Fruit fly (Drosophila melanogaster) whole organism, embryonic: ENCODE measurements around the gene CG14401.

Source experiments
- Atf3 ChIP-seq: fragments of 200-800 bp; sonication (Bioruptor generic); optimal IDR thresholded peaks from 3 replicates; lab custom pipeline; 2016; ENCODE audit warnings: missing biosample characterization, missing genetic modification characterization
- CG10321 ChIP-seq: fragments of 200-800 bp; sonication (Bioruptor generic); IDR thresholded peaks from 2 replicates; pipeline ENCODE4 v1.3.6; 2022; ENCODE audit warnings: missing biosample characterization, missing genetic modification characterization
- CG12219 ChIP-seq: fragments of 200-800 bp; sonication (Bioruptor generic); optimal IDR thresholded peaks from 3 replicates; lab custom pipeline; 2018; ENCODE audit warnings: missing biosample characterization, mild to moderate bottlenecking, missing genetic modification characterization
- CG1529 ChIP-seq: fragments of 200-800 bp; sonication (Bioruptor generic); optimal IDR thresholded peaks from 3 replicates; lab custom pipeline; 2018; ENCODE audit warnings: missing biosample characterization, missing genetic modification characterization
- CG15514 ChIP-seq: fragments of 200-800 bp; sonication (Bioruptor generic); optimal IDR thresholded peaks from 3 replicates; lab custom pipeline; 2017; ENCODE audit warnings: missing biosample characterization, missing genetic modification characterization, mild to moderate bottlenecking, moderate library complexity, missing genetic modification reagents
- CG1647 ChIP-seq: fragments of 200-800 bp; sonication (Bioruptor generic); optimal IDR thresholded peaks from 3 replicates; lab custom pipeline; 2016; ENCODE audit warnings: missing biosample characterization, missing genetic modification characterization
- CG16863 ChIP-seq: fragments of 200-800 bp; sonication (Bioruptor generic); optimal IDR thresholded peaks from 3 replicates; lab custom pipeline; 2016; ENCODE audit warnings: missing biosample characterization, missing genetic modification characterization
- CG17361 ChIP-seq: fragments of 200-800 bp; sonication (Bioruptor generic); IDR thresholded peaks from 3 replicates; pipeline ENCODE4 v1.3.6; 2022; ENCODE audit warnings: missing biosample characterization, missing genetic modification characterization
- CG17829 ChIP-seq: fragments of 200-800 bp; optimal IDR thresholded peaks from 2 replicates; lab custom pipeline; 2019; ENCODE audit warnings: missing biosample characterization, mild to moderate bottlenecking, missing genetic modification characterization, moderate library complexity
- CG2889 ChIP-seq: fragments of 200-800 bp; sonication (Bioruptor generic); IDR thresholded peaks from 3 replicates; pipeline ENCODE4 v1.3.6; 2022; ENCODE audit warnings: missing biosample characterization, missing genetic modification characterization
- CG34224 ChIP-seq: fragments of 200-800 bp; sonication (Bioruptor generic); IDR thresholded peaks from 3 replicates; pipeline ENCODE4 v1.3.6; 2022; ENCODE audit warnings: missing biosample characterization, missing genetic modification characterization; ENCODE audit not compliant: partially characterized antibody
- CG3726 ChIP-seq: fragments of 200-800 bp; sonication (Bioruptor generic); IDR thresholded peaks from 3 replicates; pipeline ENCODE4, ENCODE4 v1.3.6; 2022; ENCODE audit warnings: missing biosample characterization, missing genetic modification characterization
- CG4854 ChIP-seq: fragments of 200-800 bp; sonication (Bioruptor generic); optimal IDR thresholded peaks from 2 replicates; lab custom pipeline; 2016; ENCODE audit warnings: missing biosample characterization, missing genetic modification characterization, inconsistent platforms
- CG5953 ChIP-seq: fragments of 200-800 bp; sonication (Bioruptor generic); IDR thresholded peaks from 2 replicates; pipeline ENCODE4 v1.3.6; 2022; ENCODE audit warnings: missing biosample characterization, missing genetic modification characterization
- CG6175 ChIP-seq: fragments of 200-800 bp; sonication (Bioruptor generic); IDR thresholded peaks from 3 replicates; pipeline ENCODE4 v1.3.6; 2022; ENCODE audit warnings: missing biosample characterization, missing genetic modification characterization
- CG6765 ChIP-seq: fragments of 200-800 bp; sonication (Bioruptor generic); optimal IDR thresholded peaks from 3 replicates; lab custom pipeline; 2017; ENCODE audit warnings: missing biosample characterization, mild to moderate bottlenecking, missing genetic modification characterization
- CG7928 ChIP-seq: fragments of 200-800 bp; sonication (Bioruptor generic); optimal IDR thresholded peaks from 2 replicates; lab custom pipeline; 2017; ENCODE audit warnings: missing biosample characterization, mild to moderate bottlenecking, missing genetic modification characterization
- CG9727 ChIP-seq: fragments of 200-800 bp; sonication (Bioruptor generic); optimal IDR thresholded peaks from 3 replicates; lab custom pipeline; 2017; ENCODE audit warnings: missing biosample characterization, mild to moderate bottlenecking, missing genetic modification characterization
- CG9876 ChIP-seq: fragments of 200-800 bp; sonication (Bioruptor generic); optimal IDR thresholded peaks from 2 replicates; lab custom pipeline; 2016; ENCODE audit warnings: missing biosample characterization, missing genetic modification characterization
- CHES-1-like ChIP-seq: fragments of 200-800 bp; sonication (Bioruptor generic); optimal IDR thresholded peaks from 2 replicates; lab custom pipeline; 2016; ENCODE audit warnings: missing biosample characterization, missing genetic modification characterization
- CoRest ChIP-seq: fragments of 200-800 bp; sonication (Bioruptor generic); optimal IDR thresholded peaks from 3 replicates; lab custom pipeline; 2018; ENCODE audit warnings: missing biosample characterization, mild to moderate bottlenecking, missing genetic modification characterization, moderate library complexity
- Dip3 ChIP-seq: fragments of 200-800 bp; sonication (Bioruptor generic); optimal IDR thresholded peaks from 3 replicates; lab custom pipeline; 2016; ENCODE audit warnings: missing biosample characterization, missing genetic modification characterization
- Fer1 ChIP-seq: fragments of 200-800 bp; sonication (Bioruptor generic); optimal IDR thresholded peaks from 2 replicates; lab custom pipeline; 2017; ENCODE audit warnings: missing biosample characterization, mild to moderate bottlenecking, missing genetic modification characterization
- GATAe ChIP-seq: fragments of 200-800 bp; sonication (Bioruptor generic); conservative IDR thresholded peaks from 2 replicates; pipeline ENCODE4 v1.3.6; 2022; ENCODE audit warnings: missing biosample characterization, missing genetic modification characterization
- Hmr ChIP-seq: fragments of 200-800 bp; sonication (Bioruptor generic); optimal IDR thresholded peaks from 3 replicates; lab custom pipeline; 2017; ENCODE audit warnings: mild to moderate bottlenecking, missing biosample characterization, missing genetic modification reagents, missing genetic modification characterization
- Lhr ChIP-seq: fragments of 200-800 bp; sonication (Bioruptor generic); optimal IDR thresholded peaks from 3 replicates; lab custom pipeline; 2017; ENCODE audit warnings: mild to moderate bottlenecking, missing biosample characterization, missing genetic modification reagents, missing genetic modification characterization
- MTF-1 ChIP-seq: fragments of 200-800 bp; sonication (Bioruptor generic); optimal IDR thresholded peaks from 2 replicates; lab custom pipeline; 2018; ENCODE audit warnings: missing biosample characterization, mild to moderate bottlenecking, missing genetic modification characterization, borderline replicate concordance
- Optix ChIP-seq: fragments of 200-800 bp; sonication (Bioruptor generic); IDR thresholded peaks from 3 replicates; pipeline ENCODE4 v1.3.6; 2022; ENCODE audit warnings: missing biosample characterization, missing genetic modification characterization
- Scr ChIP-seq: fragments of 200-800 bp; sonication (Bioruptor generic); IDR thresholded peaks from 2 replicates; pipeline ENCODE4 v1.3.6; 2022; ENCODE audit warnings: missing biosample characterization, missing genetic modification characterization; ENCODE audit not compliant: partially characterized antibody
- bab2 ChIP-seq: fragments of 200-800 bp; sonication (Bioruptor generic); optimal IDR thresholded peaks from 2 replicates; lab custom pipeline; 2016; ENCODE audit warnings: missing biosample characterization, missing genetic modification characterization
- bbx ChIP-seq: fragments of 200-800 bp; sonication (Bioruptor generic); IDR thresholded peaks from 2 replicates; pipeline ENCODE4 v1.3.6; 2022; ENCODE audit warnings: missing biosample characterization, missing genetic modification characterization; ENCODE audit not compliant: partially characterized antibody
- bsh ChIP-seq, 2 experiments: fragments of 200-800 bp; sonication (Bioruptor generic); optimal IDR thresholded peaks; 2 replicates each; lab custom pipeline; 2017 to 2018; ENCODE audit warnings: mild to moderate bottlenecking in 2 of 2, missing biosample characterization in 2 of 2, missing genetic modification characterization in 2 of 2, moderate library complexity in 1 of 2
- chinmo ChIP-seq: fragments of 200-800 bp; sonication (Bioruptor generic); IDR thresholded peaks from 4 replicates; pipeline ENCODE4 v1.3.6; 2022; ENCODE audit warnings: missing biosample characterization, missing genetic modification characterization; ENCODE audit not compliant: partially characterized antibody
- crc ChIP-seq: fragments of 200-800 bp; sonication (Bioruptor generic); optimal IDR thresholded peaks from 2 replicates; lab custom pipeline; 2016; ENCODE audit warnings: missing biosample characterization, missing genetic modification characterization
- dmrt99B ChIP-seq: fragments of 200-800 bp; sonication (Bioruptor generic); optimal IDR thresholded peaks from 2 replicates; lab custom pipeline; 2018; ENCODE audit warnings: missing biosample characterization, mild to moderate bottlenecking, missing genetic modification characterization, moderate library complexity
- en ChIP-seq: fragments of 200-800 bp; sonication (Bioruptor generic); optimal IDR thresholded peaks from 2 replicates; lab custom pipeline; 2016; ENCODE audit warnings: missing biosample characterization, missing genetic modification characterization
- gfzf ChIP-seq: fragments of 200-800 bp; sonication (Bioruptor generic); optimal IDR thresholded peaks from 2 replicates; lab custom pipeline; 2016; ENCODE audit warnings: missing biosample characterization, mild to moderate bottlenecking, missing genetic modification characterization, moderate library complexity
- gsb ChIP-seq: fragments of 200-800 bp; sonication (Bioruptor generic); IDR thresholded peaks from 2 replicates; pipeline ENCODE4 v1.3.6; 2022; ENCODE audit warnings: missing biosample characterization, missing genetic modification characterization
- hbn ChIP-seq: fragments of 200-800 bp; sonication (Bioruptor generic); IDR thresholded peaks from 2 replicates; pipeline ENCODE4 v1.3.6; 2022; ENCODE audit warnings: missing biosample characterization, missing genetic modification characterization; ENCODE audit not compliant: partially characterized antibody
- her ChIP-seq: fragments of 200-800 bp; sonication (Bioruptor generic); optimal IDR thresholded peaks from 2 replicates; lab custom pipeline; 2016; ENCODE audit warnings: missing biosample characterization, missing genetic modification characterization
- ken ChIP-seq: fragments of 200-800 bp; sonication (Bioruptor generic); IDR thresholded peaks from 3 replicates; pipeline ENCODE4 v1.3.6; 2022; ENCODE audit warnings: missing biosample characterization, missing genetic modification characterization
- sens-2 ChIP-seq: fragments of 200-800 bp; sonication (Bioruptor generic); IDR thresholded peaks from 2 replicates; pipeline ENCODE4 v1.3.6; 2022; ENCODE audit warnings: missing biosample characterization, missing genetic modification characterization
- sug ChIP-seq: fragments of 200-800 bp; optimal IDR thresholded peaks from 2 replicates; lab custom pipeline; 2019; ENCODE audit warnings: missing biosample characterization, mild to moderate bottlenecking, missing genetic modification characterization, moderate library complexity
- tap ChIP-seq: fragments of 200-800 bp; optimal IDR thresholded peaks from 3 replicates; lab custom pipeline; 2019; ENCODE audit warnings: missing biosample characterization, mild to moderate bottlenecking, missing genetic modification characterization, moderate library complexity
- tna ChIP-seq: fragments of 200-800 bp; sonication (Bioruptor generic); IDR thresholded peaks from 2 replicates; pipeline ENCODE4 v1.3.6; 2022; ENCODE audit warnings: missing biosample characterization, missing genetic modification characterization; ENCODE audit not compliant: partially characterized antibody
- trh ChIP-seq: fragments of 200-800 bp; sonication (Bioruptor generic); optimal IDR thresholded peaks from 2 replicates; lab custom pipeline; 2016; ENCODE audit warnings: missing biosample characterization, missing genetic modification characterization
- tup ChIP-seq: fragments of 200-800 bp; sonication (Bioruptor generic); optimal IDR thresholded peaks from 2 replicates; lab custom pipeline; 2016; ENCODE audit warnings: missing biosample characterization, mild to moderate bottlenecking, missing genetic modification characterization, moderate library complexity
- unpg ChIP-seq: fragments of 200-800 bp; sonication (Bioruptor generic); optimal IDR thresholded peaks from 3 replicates; lab custom pipeline; 2018; ENCODE audit warnings: missing biosample characterization, mild to moderate bottlenecking, missing genetic modification characterization, moderate library complexity
- wdn ChIP-seq: fragments of 200-800 bp; sonication (Bioruptor generic); IDR thresholded peaks from 2 replicates; pipeline ENCODE4 v1.3.6; 2022; ENCODE audit warnings: missing biosample characterization, missing genetic modification characterization

Gene CG14401

dm6 chr2L:20822489-20823195 lies 47.0 kb upstream of the CG14401 start, which contains the start of gene CG9331 (continued):
- peak; percentile 46; the same call in 1 of the 2 replicates for TF ChIP-seq tna (GFP tag; lab: Robert Waterston, UW)
- TF ChIP-seq CG34224 (GFP tag; lab: Robert Waterston, UW) = peak; percentile 59; the same call in 2 of the 3 replicates
- TF ChIP-seq CHES-1-like (GFP tag; lab: Kevin White, UChicago) = no peak
- TF ChIP-seq crc (GFP tag; lab: Kevin White, UChicago) = no peak
- TF ChIP-seq CG9876 (GFP tag; lab: Kevin White, UChicago) = no peak
- no peak for TF ChIP-seq bsh (GFP tag; optimal IDR thresholded peaks at IDR 0.05; lab: Kevin White, UChicago)
- no peak for TF ChIP-seq CG9727 (GFP tag; lab: Kevin White, UChicago)
- TF ChIP-seq en = no peak
- TF ChIP-seq GATAe = no peak
- no peak for TF ChIP-seq ken (GFP tag; lab: Robert Waterston, UW)
- no peak for TF ChIP-seq her (GFP tag; lab: Kevin White, UChicago)
- 0 out of 2 replicates have a peak, but pooled peaks have one; percentile 23 for TF ChIP-seq hbn (GFP tag; lab: Robert Waterston, UW)
- TF ChIP-seq sug = peak; percentile 14
- TF ChIP-seq bab2 (GFP tag; lab: Kevin White, UChicago) = no peak
- TF ChIP-seq trh (GFP tag; lab: Kevin White, UChicago) = no peak
- TF ChIP-seq unpg = no peak
- no peak for TF ChIP-seq CG3726 (GFP tag; lab: Robert Waterston, UW)
- no peak for TF ChIP-seq CG17361 (GFP tag; lab: Robert Waterston, UW)
- no peak for TF ChIP-seq CG10321 (GFP tag; lab: Robert Waterston, UW)
- no peak for TF ChIP-seq wdn (GFP tag; lab: Robert Waterston, UW)
- 0 out of 2 replicates have a peak, but pooled peaks have one; percentile 3 for TF ChIP-seq CG5953 (GFP tag; lab: Robert Waterston, UW)
- TF ChIP-seq CG15514 (GFP tag; lab: Kevin White, UChicago) = no peak
- no peak for TF ChIP-seq CG12219 (GFP tag; lab: Kevin White, UChicago)
- TF ChIP-seq Scr = peak; percentile 43
- TF ChIP-seq MTF-1 (GFP tag; lab: Kevin White, UChicago) = no peak
- no peak for TF ChIP-seq dmrt99B (tag; lab: Kevin White, UChicago)
- no peak for TF ChIP-seq Atf3 (GFP tag; lab: Kevin White, UChicago)
- TF ChIP-seq CG1647 (GFP tag; lab: Kevin White, UChicago) = no peak
- peak; percentile 58; the same call in 1 of the 3 replicates for TF ChIP-seq CG6175
- no peak for TF ChIP-seq CG4854 (GFP tag; lab: Kevin White, UChicago)
- TF ChIP-seq chinmo (GFP tag; lab: Robert Waterston, UW) = peak; percentile 77; the same call in 2 of the 4 replicates
- TF ChIP-seq Hmr (GFP tag; lab: Kevin White, UChicago) = peak; percentile 5
- TF ChIP-seq Dip3 (GFP tag; lab: Kevin White, UChicago) = no peak
- no peak for TF ChIP-seq sens-2
- TF ChIP-seq Fer1 (GFP tag; lab: Kevin White, UChicago) = no peak
- peak; percentile 75; the same call in 1 of the 2 replicates for TF ChIP-seq bbx (GFP tag; lab: Robert Waterston, UW)
- TF ChIP-seq gfzf (GFP tag; lab: Kevin White, UChicago) = no peak
- TF ChIP-seq CG17829 = peak; percentile 87
- no peak for TF ChIP-seq CG1529
- no peak for TF ChIP-seq CG16863 (GFP tag; lab: Kevin White, UChicago)
- no peak for TF ChIP-seq tup
- TF ChIP-seq Lhr (GFP tag; lab: Kevin White, UChicago) = peak; percentile 68
- no peak for TF ChIP-seq CG6765
- TF ChIP-seq Optix (GFP tag; lab: Robert Waterston, UW) = no peak
- TF ChIP-seq tap (tag; lab: Kevin White, UChicago) = no peak
- TF ChIP-seq gsb (GFP tag; lab: Robert Waterston, UW) = no peak
- no peak for TF ChIP-seq CoRest (tag; lab: Kevin White, UChicago)
- TF ChIP-seq CG7928 = no peak
- TF ChIP-seq CG2889 (GFP tag; lab: Robert Waterston, UW) = no peak
